Fruit fly (Drosophila melanogaster): ENCODE data around the gene Ns3.

Gene Ns3

DNA sequence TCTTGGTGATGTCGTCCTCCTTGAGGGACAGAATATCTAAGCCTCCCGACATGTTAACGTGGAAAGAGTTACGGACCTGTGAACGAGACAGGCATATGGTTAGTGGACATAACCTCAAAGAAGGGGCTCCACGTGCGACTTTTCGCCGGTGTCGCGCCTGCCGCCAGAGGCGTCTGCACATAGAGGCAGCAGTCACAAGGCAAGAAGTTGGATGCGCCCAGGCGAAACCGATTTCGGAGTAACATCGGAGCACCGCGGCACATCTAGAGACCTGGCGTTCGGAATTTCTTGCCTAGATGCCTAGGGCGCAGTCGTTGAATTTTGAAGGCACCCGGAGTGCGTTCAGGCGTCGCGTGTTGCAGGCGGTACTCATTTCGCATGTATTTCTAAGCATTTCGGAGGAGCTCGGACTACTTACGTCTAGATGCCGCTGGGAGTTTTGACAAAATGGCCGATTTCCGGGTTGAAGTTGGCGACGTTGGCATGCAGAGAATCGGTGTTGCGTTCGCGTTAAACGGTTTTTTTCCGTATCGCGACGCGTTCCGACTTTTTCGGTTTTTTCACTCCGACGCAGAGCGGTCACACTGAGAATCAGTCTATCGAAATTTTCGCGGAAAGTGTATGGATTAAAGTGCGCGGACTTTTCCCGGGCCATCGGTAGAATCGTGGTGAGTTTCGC is 19.0 kb upstream of the Ns3 start, which contains the start of the genes sta and inc (continued):
- no peak for TF ChIP-seq CG16815 (GFP tag; optimal IDR thresholded peaks at IDR 0.05)
- TF ChIP-seq Drgx (GFP tag; IDR thresholded peaks at IDR 0.05), result peak; percentile 43; the same call in 1 of the 2 replicates
- peak; percentile 86 for TF ChIP-seq CG6813 (GFP tag; optimal IDR thresholded peaks at IDR 0.05)
- TF ChIP-seq Usf (GFP tag; optimal IDR thresholded peaks at IDR 0.05), result no peak
- TF ChIP-seq CG17385 (GFP tag; optimal IDR thresholded peaks at IDR 0.05), result peak; percentile 72
- TF ChIP-seq Mrtf (GFP tag; IDR thresholded peaks at IDR 0.05), result 0 out of 3 replicates have a peak, but pooled peaks have one; percentile 48
- TF ChIP-seq vnd (GFP tag; IDR thresholded peaks at IDR 0.05; ENCODE audit: partially characterized antibody), result no peak
- TF ChIP-seq CG31441 (GFP tag; IDR thresholded peaks at IDR 0.05), result peak; percentile 72
- no peak for TF ChIP-seq fd96Cb (tag; optimal IDR thresholded peaks at IDR 0.05)
- TF ChIP-seq onecut (GFP tag; IDR thresholded peaks at IDR 0.05), result peak; percentile 81
- no peak for TF ChIP-seq disco-r (GFP tag; optimal IDR thresholded peaks at IDR 0.05)
- peak; percentile 68 for TF ChIP-seq amos (GFP tag; IDR thresholded peaks at IDR 0.05; ENCODE audit: partially characterized antibody)
- peak; percentile 46 for TF ChIP-seq kah (GFP tag; optimal IDR thresholded peaks at IDR 0.05)
- TF ChIP-seq Blimp-1 (GFP tag; optimal IDR thresholded peaks at IDR 0.05), result peak; percentile 12
- TF ChIP-seq Abd-B (GFP tag; optimal IDR thresholded peaks at IDR 0.05), result no peak
- TF ChIP-seq Sry-δ (GFP tag; optimal IDR thresholded peaks at IDR 0.05), result peak; percentile 82
- peak; percentile 68 for TF ChIP-seq Bteb2 (GFP tag; optimal IDR thresholded peaks at IDR 0.05)
- TF ChIP-seq org-1 (GFP tag; optimal IDR thresholded peaks at IDR 0.05), result peak; percentile 59
- peak; percentile 34 for TF ChIP-seq zf30C (GFP tag; optimal IDR thresholded peaks at IDR 0.05)
- TF ChIP-seq CG34376 (GFP tag; optimal IDR thresholded peaks at IDR 0.05), result peak; percentile 92
- no peak for TF ChIP-seq CG43689 (GFP tag; IDR thresholded peaks at IDR 0.05)
- TF ChIP-seq ATbp (GFP tag; optimal IDR thresholded peaks at IDR 0.05), result peak; percentile 71
- no peak for TF ChIP-seq CG9437 (GFP tag; optimal IDR thresholded peaks at IDR 0.05)
- no peak for TF ChIP-seq Lpt (GFP tag; optimal IDR thresholded peaks at IDR 0.05)
- TF ChIP-seq vvl (GFP tag; IDR thresholded peaks at IDR 0.05), result peak; percentile 66
- peak; percentile 73 for TF ChIP-seq CG7271 (tag; optimal IDR thresholded peaks at IDR 0.05)
- TF ChIP-seq CG18619 (GFP tag; optimal IDR thresholded peaks at IDR 0.05), result peak; percentile 73
- peak; percentile 78 for TF ChIP-seq sob (GFP tag; IDR thresholded peaks at IDR 0.05)
- peak; percentile 67 for TF ChIP-seq CG17359 (tag; optimal IDR thresholded peaks at IDR 0.05)
- no peak for TF ChIP-seq corto (GFP tag; optimal IDR thresholded peaks at IDR 0.05)
- peak; percentile 67 for TF ChIP-seq schlank (tag; optimal IDR thresholded peaks at IDR 0.05)
- no peak for TF ChIP-seq CG12769 (tag; optimal IDR thresholded peaks at IDR 0.05)
- peak; percentile 68; the same call in 1 of the 3 replicates for TF ChIP-seq so (GFP tag; IDR thresholded peaks at IDR 0.05)
- TF ChIP-seq usp (GFP tag; optimal IDR thresholded peaks at IDR 0.05), result no peak
- TF ChIP-seq ind (GFP tag; optimal IDR thresholded peaks at IDR 0.05), result peak; percentile 2
- peak; percentile 64 for TF ChIP-seq kni (GFP tag; optimal IDR thresholded peaks at IDR 0.05)
- TF ChIP-seq CG15269 (tag; optimal IDR thresholded peaks at IDR 0.05), result peak; percentile 60
- peak; percentile 72 for TF ChIP-seq ewg (GFP tag; optimal IDR thresholded peaks at IDR 0.05)
- TF ChIP-seq crol (GFP tag; IDR thresholded peaks at IDR 0.05), result no peak
- peak; percentile 66 for TF ChIP-seq CG32532 (GFP tag; IDR thresholded peaks at IDR 0.05)
- no peak for TF ChIP-seq CG4854 (GFP tag; optimal IDR thresholded peaks at IDR 0.05)
- peak; percentile 72 for TF ChIP-seq unc-4 (GFP tag; IDR thresholded peaks at IDR 0.05; ENCODE audit: partially characterized antibody)
- TF ChIP-seq pnt (GFP tag; optimal IDR thresholded peaks at IDR 0.05), result no peak
- TF ChIP-seq PHDP (tag; optimal IDR thresholded peaks at IDR 0.05), result peak; percentile 79
- TF ChIP-seq salm (tag; optimal IDR thresholded peaks at IDR 0.05), result peak; percentile 22
- peak; percentile 98 for TF ChIP-seq Ets97D (GFP tag; optimal IDR thresholded peaks at IDR 0.05)
- TF ChIP-seq Doc2 (GFP tag; IDR thresholded peaks at IDR 0.05), result no peak
- peak; percentile 54 for TF ChIP-seq repo (GFP tag; optimal IDR thresholded peaks at IDR 0.05)
- peak; percentile 65 for TF ChIP-seq knrl (GFP tag; IDR thresholded peaks at IDR 0.05; ENCODE audit: partially characterized antibody)

Measured in whole organism, embryonic.